Worm (Caenorhabditis elegans) whole organism, L2 larva: ENCODE measurements around the gene irld-64.
A peak's percentile ranks its signal among the peaks of the same experiment; 100 is the strongest.

Experiments
- F13H6.1 ChIP-seq: sonication (generic microtip); optimal IDR thresholded peaks from 2 replicates; lab custom pipeline; 2016; ENCODE audit warnings: missing genetic modification characterization, missing compliant biosample characterization
- Y55F3AM.14 ChIP-seq: fragments of 200-800 bp; sonication (Bioruptor generic); optimal IDR thresholded peaks from 2 replicates; lab custom pipeline; 2018; ENCODE audit warnings: mild to moderate bottlenecking, missing genetic modification characterization, missing compliant biosample characterization
- ama-1 ChIP-seq: fragments of 150-350 bp; optimal IDR thresholded peaks from 2 replicates; lab custom pipeline; 2018; ENCODE audit warnings: inconsistent platforms
- ceh-82 ChIP-seq: fragments of 150-350 bp; optimal IDR thresholded peaks from 2 replicates; lab custom pipeline; 2014; ENCODE audit warnings: missing biosample characterization, missing genetic modification characterization
- dmd-4 ChIP-seq: sonication (generic microtip); optimal IDR thresholded peaks from 2 replicates; lab custom pipeline; 2017; ENCODE audit warnings: missing biosample characterization, missing genetic modification characterization
- egl-27 ChIP-seq: sonication (generic microtip); optimal IDR thresholded peaks from 3 replicates; lab custom pipeline; 2017; ENCODE audit warnings: missing biosample characterization, missing genetic modification reagents, missing genetic modification characterization
- fos-1 ChIP-seq: fragments of 150-350 bp; optimal IDR thresholded peaks from 2 replicates; lab custom pipeline; 2014; ENCODE audit warnings: missing biosample characterization, missing genetic modification characterization
- lin-13 ChIP-seq: fragments of 150-350 bp; optimal IDR thresholded peaks from 2 replicates; lab custom pipeline; 2014; ENCODE audit warnings: missing biosample characterization, missing genetic modification reagents, missing genetic modification characterization
- nhr-12 ChIP-seq: fragments of 150-350 bp; optimal IDR thresholded peaks from 2 replicates; lab custom pipeline; 2014; ENCODE audit warnings: missing biosample characterization, missing genetic modification characterization
- ztf-11 ChIP-seq: sonication (generic microtip); optimal IDR thresholded peaks from 2 replicates; lab custom pipeline; 2017; ENCODE audit warnings: missing biosample characterization, missing genetic modification characterization

DNA sequence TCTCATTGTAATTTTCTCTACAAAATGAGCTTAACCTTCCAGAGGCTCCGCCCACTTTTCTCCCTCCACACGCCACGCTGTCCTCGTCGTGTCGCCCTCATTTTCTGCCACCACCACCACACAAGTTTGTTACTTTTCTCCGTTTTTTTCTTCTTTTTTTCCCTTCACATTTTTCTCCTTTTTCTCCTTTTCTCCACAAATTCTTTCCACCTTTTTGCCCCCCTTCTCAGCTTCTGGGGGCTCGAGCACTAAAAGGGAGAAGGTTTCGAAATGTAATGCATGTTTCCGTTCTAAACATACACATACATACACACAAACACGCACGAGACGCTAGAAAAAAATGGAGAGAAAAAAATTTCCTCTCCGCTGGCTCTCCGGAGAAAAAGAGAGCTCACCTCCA lies 46.2 kb upstream of the irld-64 start, which contains the start of gene nhr-88:
- TF ChIP-seq dmd-4 (tag; lab: Kevin White, UChicago), result no peak
- peak; percentile 13 for TF ChIP-seq Y55F3AM.14 (GFP tag; lab: Kevin White, UChicago)
- no peak for TF ChIP-seq lin-13 (GFP tag; lab: Kevin White, UChicago)
- TF ChIP-seq ama-1 (lab: Kevin White, UChicago), result peak; percentile 72
- TF ChIP-seq egl-27 (tag; lab: Kevin White, UChicago), result peak; percentile 11
- TF ChIP-seq fos-1, result no peak
- no peak for TF ChIP-seq ceh-82 (tag; lab: Kevin White, UChicago)
- TF ChIP-seq F13H6.1 (tag; lab: Kevin White, UChicago), result peak; percentile 11
- no peak for TF ChIP-seq ztf-11
- TF ChIP-seq nhr-12 (tag; lab: Kevin White, UChicago), result no peak
